Worm (Caenorhabditis elegans) whole organism, early embryonic: ENCODE measurements around the gene F30B5.11.

Experiments
- B0310.2 ChIP-seq: sonication (generic microtip); optimal IDR thresholded peaks from 2 replicates; lab custom pipeline; 2016; ENCODE audit warnings: mild to moderate bottlenecking, missing genetic modification characterization, missing compliant biosample characterization
- ama-1 ChIP-seq: fragments of 150-350 bp; optimal IDR thresholded peaks from 2 replicates; lab custom pipeline; 2014
- ceh-13 ChIP-seq: fragments of 200-800 bp; sonication (Bioruptor generic); optimal IDR thresholded peaks from 2 replicates; lab custom pipeline; 2018; ENCODE audit warnings: mild to moderate bottlenecking, missing genetic modification characterization, missing compliant biosample characterization
- ceh-36 ChIP-seq: sonication (generic microtip); optimal IDR thresholded peaks from 2 replicates; lab custom pipeline; 2016; ENCODE audit warnings: missing genetic modification characterization, inconsistent platforms, missing compliant biosample characterization
- ets-7 ChIP-seq: sonication (generic microtip); optimal IDR thresholded peaks from 2 replicates; lab custom pipeline; 2016; ENCODE audit warnings: missing genotype, missing genetic modification characterization, missing compliant biosample characterization
- hmg-4 ChIP-seq: fragments of 200-800 bp; sonication (Bioruptor generic); optimal IDR thresholded peaks from 2 replicates; lab custom pipeline; 2018; ENCODE audit warnings: mild to moderate bottlenecking, missing genetic modification characterization, missing compliant biosample characterization
- pes-1 ChIP-seq: fragments of 200-800 bp; sonication (Bioruptor generic); IDR thresholded peaks from 2 replicates; pipeline ENCODE4 v1.3.6; 2022; ENCODE audit warnings: missing genetic modification reagents, missing genetic modification characterization, missing compliant biosample characterization
- scrt-1 ChIP-seq: fragments of 200-800 bp; sonication (Bioruptor generic); IDR thresholded peaks from 2 replicates; pipeline ENCODE4 v1.3.6; 2022; ENCODE audit warnings: missing genetic modification characterization, missing compliant biosample characterization
- tbx-11 ChIP-seq: fragments of 200-800 bp; sonication (Bioruptor generic); IDR thresholded peaks from 2 replicates; pipeline ENCODE4 v1.3.6; 2022; ENCODE audit warnings: missing genetic modification characterization, missing compliant biosample characterization
- tbx-37 ChIP-seq: fragments of 200-800 bp; sonication (Bioruptor generic); conservative IDR thresholded peaks from 2 replicates; pipeline ENCODE4 v1.3.6; 2022; ENCODE audit warnings: missing genetic modification reagents, missing genetic modification characterization, missing compliant biosample characterization
- tra-4 ChIP-seq: sonication (generic microtip); optimal IDR thresholded peaks from 2 replicates; lab custom pipeline; 2017; ENCODE audit warnings: missing genetic modification characterization, missing compliant biosample characterization

ce11 chrIV:4227917-4228316 is 8.0 kb upstream of the F30B5.11 start, which contains the start of gene srbc-70:
- TF ChIP-seq ama-1 (lab: Kevin White, UChicago), result no peak
- TF ChIP-seq hmg-4 (GFP tag; lab: Kevin White, UChicago), result no peak
- TF ChIP-seq ets-7 (tag; lab: Kevin White, UChicago), result no peak
- TF ChIP-seq ceh-36 (tag; lab: Kevin White, UChicago), result no peak
- TF ChIP-seq tbx-37 (GFP tag; lab: Robert Waterston, UW), result no peak
- no peak for TF ChIP-seq ceh-13
- TF ChIP-seq scrt-1 (GFP tag; lab: Robert Waterston, UW), result no peak
- TF ChIP-seq pes-1 (GFP tag; lab: Robert Waterston, UW), result no peak
- TF ChIP-seq tra-4 (tag; lab: Kevin White, UChicago), result no peak
- no peak for TF ChIP-seq B0310.2 (tag; lab: Kevin White, UChicago)
- TF ChIP-seq tbx-11 (GFP tag; lab: Robert Waterston, UW), result no peak
